Fruit fly (Drosophila melanogaster): ENCODE measurements around the gene Amt.
A peak's percentile ranks its signal among the peaks of the same experiment; 100 is the strongest.

Gene Amt

dm6 chr3R:15277926-15278869 lies 29.3 kb upstream of the Amt start, which contains the start of the genes MRG15 and Tm1 (continued):
- TF ChIP-seq Abd-B (GFP tag; optimal IDR thresholded peaks at IDR 0.05) (peak; percentile 28), unc-4 (GFP tag; IDR thresholded peaks at IDR 0.05; ENCODE audit: partially characterized antibody) (peak; percentile 70), MBD-R2 (GFP tag; IDR thresholded peaks at IDR 0.05) (peak; percentile 79), tup (GFP tag; optimal IDR thresholded peaks at IDR 0.05) (no peak), Dfd (GFP tag; optimal IDR thresholded peaks at IDR 0.05) (no peak), ems (GFP tag; optimal IDR thresholded peaks at IDR 0.05) (no peak), CG17361 (GFP tag; IDR thresholded peaks at IDR 0.05) (0 out of 3 replicates have a peak, but pooled peaks have one; percentile 10), fd102C (GFP tag; optimal IDR thresholded peaks at IDR 0.05) (no peak), CG8924 (tag; optimal IDR thresholded peaks at IDR 0.05) (peak; percentile 5), HmgZ (tag; optimal IDR thresholded peaks at IDR 0.05) (peak; percentile 40), btn (GFP tag; optimal IDR thresholded peaks at IDR 0.05) (no peak), CG10543 (GFP tag; optimal IDR thresholded peaks at IDR 0.05) (no peak), stwl (tag; optimal IDR thresholded peaks at IDR 0.05) (peak; percentile 19)

dm6 chr3R:15275158-15275623 lies 26.3 kb upstream of the Amt start, which contains the start of the genes Cp190 and CG4338:
Gene Cp190 (minus strand): TSS chr3R:15275241.
Gene CG4338 (plus strand): TSS chr3R:15275522.
- TF ChIP-seq cato (GFP tag; optimal IDR thresholded peaks at IDR 0.05; ENCODE audit: borderline replicate concordance): peak; percentile 96
- TF ChIP-seq CG1603 (tag; optimal IDR thresholded peaks at IDR 0.05): peak; percentile 92
- peak; percentile 92 for TF ChIP-seq exex (tag; optimal IDR thresholded peaks at IDR 0.05)
- peak; percentile 84 for TF ChIP-seq CG8944 (GFP tag; optimal IDR thresholded peaks at IDR 0.05)
- peak; percentile 96 for TF ChIP-seq CG15011 (GFP tag; optimal IDR thresholded peaks at IDR 0.05)
- TF ChIP-seq otp (GFP tag; IDR thresholded peaks at IDR 0.05): peak; percentile 91
- peak; percentile 96 for TF ChIP-seq CG34422 (GFP tag; IDR thresholded peaks at IDR 0.05)
- TF ChIP-seq CG10565 (GFP tag; optimal IDR thresholded peaks at IDR 0.05): peak; percentile 61
- no peak; the same call in none of the 2 replicates for TF ChIP-seq CG4730 (GFP tag; IDR thresholded peaks at IDR 0.05)
- no peak for TF ChIP-seq hkb (optimal IDR thresholded peaks at IDR 0.05)
- peak; percentile 97 for TF ChIP-seq hkb (GFP tag; IDR thresholded peaks at IDR 0.05)
- peak; percentile 72 for TF ChIP-seq hb (GFP tag; IDR thresholded peaks at IDR 0.05; ENCODE audit: partially characterized antibody)
- TF ChIP-seq CG10209 (GFP tag; optimal IDR thresholded peaks at IDR 0.05): peak; percentile 98
- peak; percentile 99 for TF ChIP-seq CG13296 (GFP tag; optimal IDR thresholded peaks at IDR 0.05)
- no peak for TF ChIP-seq abd-A (tag; optimal IDR thresholded peaks at IDR 0.05)
- peak; percentile 97 for TF ChIP-seq BtbVII (GFP tag; optimal IDR thresholded peaks at IDR 0.05)
- TF ChIP-seq Mrtf (GFP tag; IDR thresholded peaks at IDR 0.05): peak; percentile 94
- TF ChIP-seq run (tag; optimal IDR thresholded peaks at IDR 0.05): peak; percentile 96
- TF ChIP-seq C15 (GFP tag; IDR thresholded peaks at IDR 0.05): peak; percentile 86
- peak; percentile 98 for TF ChIP-seq CG7372 (GFP tag; IDR thresholded peaks at IDR 0.05)
- TF ChIP-seq CG7357 (GFP tag; IDR thresholded peaks at IDR 0.05): peak; percentile 91
- peak; percentile 95 for TF ChIP-seq CG3065 (GFP tag; optimal IDR thresholded peaks at IDR 0.05)
- TF ChIP-seq E2f1 (GFP tag; IDR thresholded peaks at IDR 0.05): peak; percentile 96
- peak; percentile 75 for TF ChIP-seq slp2 (GFP tag; optimal IDR thresholded peaks at IDR 0.05)
- peak; percentile 63 for TF ChIP-seq CG3163 (GFP tag; optimal IDR thresholded peaks at IDR 0.05)
- peak; percentile 98 for TF ChIP-seq zen (tag; optimal IDR thresholded peaks at IDR 0.05)
- TF ChIP-seq dysf (GFP tag; IDR thresholded peaks at IDR 0.05): peak; percentile 98
- TF ChIP-seq fu2 (GFP tag; optimal IDR thresholded peaks at IDR 0.05): peak; percentile 85
- peak; percentile 93 for TF ChIP-seq Camta (GFP tag; optimal IDR thresholded peaks at IDR 0.05)
- TF ChIP-seq lmd (GFP tag; IDR thresholded peaks at IDR 0.05): peak; percentile 98
- TF ChIP-seq bowl (GFP tag; IDR thresholded peaks at IDR 0.05): peak; percentile 84
- peak; percentile 92 for TF ChIP-seq ems (GFP tag; optimal IDR thresholded peaks at IDR 0.05)
- TF ChIP-seq HLH4C (GFP tag; IDR thresholded peaks at IDR 0.05; ENCODE audit: partially characterized antibody): peak; percentile 74
- peak; percentile 98 for TF ChIP-seq CrebB (tag; optimal IDR thresholded peaks at IDR 0.05)
- TF ChIP-seq CG15514 (GFP tag; optimal IDR thresholded peaks at IDR 0.05): peak; percentile 93

Measured in whole organism, embryonic.